Worm (Caenorhabditis elegans): ENCODE measurements around the gene txt-17.

DNA sequence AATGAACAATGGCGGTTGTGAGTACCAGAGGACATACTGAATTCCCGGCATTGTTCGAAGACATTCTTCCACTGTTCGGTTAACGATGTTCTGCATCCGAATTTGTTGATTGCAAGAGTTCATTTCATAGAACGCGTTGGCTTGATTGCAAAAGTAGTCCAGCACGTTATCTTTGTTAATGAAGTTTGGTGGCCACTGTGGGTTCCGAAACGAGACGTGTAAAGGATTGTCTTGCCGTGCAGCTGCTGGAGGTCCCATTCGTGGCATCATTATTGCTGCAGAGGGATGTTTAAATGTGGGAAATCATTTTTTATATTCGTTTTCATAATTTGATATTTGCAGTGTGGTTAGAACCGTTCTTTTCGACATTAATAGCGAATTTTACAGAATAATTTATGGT lies 6.3 kb upstream of the txt-17 start, which contains the start of gene mdt-6:
- no peak for TF ChIP-seq ztf-11 (tag; optimal IDR thresholded peaks at IDR 0.05)
- no peak for TF ChIP-seq ceh-82 (tag; optimal IDR thresholded peaks at IDR 0.05)
- TF ChIP-seq elt-1 (tag; optimal IDR thresholded peaks at IDR 0.05), result no peak
